Worm (Caenorhabditis elegans) whole organism, L1 larva: ENCODE measurements around the gene str-43.
"Not testable (repeated sequence)": the region's sequence is repeated elsewhere in the genome, so short reads cannot be mapped to it uniquely, and the experiment has no call there.

ENCODE experiments used
- C04F5.9 ChIP-seq: sonication (generic microtip); optimal IDR thresholded peaks from 2 replicates; lab custom pipeline; 2016; ENCODE audit warnings: missing genetic modification characterization, missing compliant biosample characterization
- C16A3.4 ChIP-seq: fragments of 150-350 bp; optimal IDR thresholded peaks from 2 replicates; lab custom pipeline; 2014; ENCODE audit warnings: missing biosample characterization, missing genetic modification characterization
- aha-1 ChIP-seq: fragments of 150-350 bp; optimal IDR thresholded peaks from 2 replicates; lab custom pipeline; 2014; ENCODE audit warnings: missing biosample characterization, missing genetic modification characterization
- alr-1 ChIP-seq: fragments of 200-800 bp; sonication (Bioruptor generic); optimal IDR thresholded peaks from 2 replicates; lab custom pipeline; 2018; ENCODE audit warnings: borderline replicate concordance, mild to moderate bottlenecking, missing genetic modification characterization, missing compliant biosample characterization
- blmp-1 ChIP-seq: fragments of 150-350 bp; optimal IDR thresholded peaks from 2 replicates; lab custom pipeline; 2014; ENCODE audit warnings: missing biosample characterization, missing genetic modification characterization
- ceh-88 ChIP-seq: fragments of 200-800 bp; sonication (Bioruptor generic); IDR thresholded peaks from 2 replicates; pipeline ENCODE4 v1.3.6; 2022; ENCODE audit warnings: missing genetic modification characterization, missing compliant biosample characterization
- ceh-90 ChIP-seq: sonication (generic microtip); optimal IDR thresholded peaks from 2 replicates; lab custom pipeline; 2016; ENCODE audit warnings: missing genetic modification characterization, missing compliant biosample characterization
- fos-1 ChIP-seq: fragments of 150-350 bp; optimal IDR thresholded peaks from 2 replicates; lab custom pipeline; 2014; ENCODE audit warnings: missing biosample characterization, missing genetic modification characterization
- hlh-4 ChIP-seq: sonication (generic microtip); optimal IDR thresholded peaks from 2 replicates; lab custom pipeline; 2016; ENCODE audit warnings: mild to moderate bottlenecking, missing genetic modification characterization, missing compliant biosample characterization
- hpl-2 ChIP-seq: fragments of 150-350 bp; optimal IDR thresholded peaks from 2 replicates; lab custom pipeline; 2014; ENCODE audit warnings: missing biosample characterization, missing genetic modification reagents, missing genetic modification characterization
- irx-1 ChIP-seq: sonication (generic microtip); optimal IDR thresholded peaks from 2 replicates; lab custom pipeline; 2016; ENCODE audit warnings: missing genetic modification characterization, missing compliant biosample characterization
- isw-1 ChIP-seq: fragments of 200-800 bp; sonication (Bioruptor generic); IDR thresholded peaks from 2 replicates; pipeline ENCODE4 v1.3.6; 2022; ENCODE audit warnings: missing genetic modification characterization, missing compliant biosample characterization
- jun-1 ChIP-seq: fragments of 150-350 bp; optimal IDR thresholded peaks from 2 replicates; lab custom pipeline; 2014; ENCODE audit warnings: missing biosample characterization, missing genetic modification reagents, missing genetic modification characterization
- lin-13 ChIP-seq: fragments of 150-350 bp; optimal IDR thresholded peaks from 2 replicates; lab custom pipeline; 2014; ENCODE audit warnings: missing biosample characterization, missing genetic modification reagents, missing genetic modification characterization
- lin-35 ChIP-seq, 2 experiments: fragments of 150-350 bp; optimal IDR thresholded peaks; 2 replicates each; lab custom pipeline; 2014; ENCODE audit warnings: missing biosample characterization in 2 of 2, missing genetic modification characterization in 2 of 2, missing genetic modification reagents in 2 of 2
- lir-3 ChIP-seq: sonication (generic microtip); optimal IDR thresholded peaks from 2 replicates; lab custom pipeline; 2016; ENCODE audit warnings: mild to moderate bottlenecking, missing genetic modification characterization, moderate library complexity, missing compliant biosample characterization; ENCODE audit not compliant: poor library complexity
- lsy-2 ChIP-seq, 2 experiments: fragments of 150-350 bp; optimal IDR thresholded peaks; 2 replicates each; lab custom pipeline; 2014; ENCODE audit warnings: missing biosample characterization in 2 of 2, missing genetic modification characterization in 2 of 2
- mab-9 ChIP-seq: fragments of 200-800 bp; sonication (Bioruptor generic); IDR thresholded peaks from 2 replicates; pipeline ENCODE4 v1.3.6; 2022; ENCODE audit warnings: missing genetic modification reagents, missing genetic modification characterization, missing compliant biosample characterization
- mep-1 ChIP-seq: fragments of 150-350 bp; optimal IDR thresholded peaks from 2 replicates; lab custom pipeline; 2014; ENCODE audit warnings: missing biosample characterization, missing genetic modification characterization
- nhr-20 ChIP-seq: sonication (generic microtip); optimal IDR thresholded peaks from 2 replicates; lab custom pipeline; 2016; ENCODE audit warnings: mild to moderate bottlenecking, missing genetic modification characterization, missing compliant biosample characterization
- nhr-28 ChIP-seq: fragments of 150-350 bp; optimal IDR thresholded peaks from 2 replicates; lab custom pipeline; 2014; ENCODE audit warnings: missing biosample characterization, missing genetic modification characterization
- nhr-47 ChIP-seq: sonication (generic microtip); optimal IDR thresholded peaks from 2 replicates; lab custom pipeline; 2016; ENCODE audit warnings: mild to moderate bottlenecking, missing genetic modification characterization, moderate library complexity, missing compliant biosample characterization
- nhr-76 ChIP-seq: sonication (generic microtip); optimal IDR thresholded peaks from 2 replicates; lab custom pipeline; 2017; ENCODE audit warnings: missing biosample characterization, missing genetic modification characterization
- nhr-77 ChIP-seq: fragments of 150-350 bp; optimal IDR thresholded peaks from 2 replicates; lab custom pipeline; 2014; ENCODE audit warnings: missing biosample characterization, missing genetic modification characterization
- nhr-90 ChIP-seq: sonication (generic microtip); optimal IDR thresholded peaks from 2 replicates; lab custom pipeline; 2016; ENCODE audit warnings: mild to moderate bottlenecking, missing genetic modification characterization, missing compliant biosample characterization; ENCODE audit not compliant: poor library complexity
- pqm-1 ChIP-seq: sonication (generic microtip); optimal IDR thresholded peaks from 3 replicates; lab custom pipeline; 2017; ENCODE audit warnings: missing biosample characterization, missing genetic modification characterization
- snpc-4 ChIP-seq: fragments of 150-350 bp; optimal IDR thresholded peaks from 2 replicates; lab custom pipeline; 2014; ENCODE audit warnings: missing biosample characterization, missing genetic modification characterization
- sox-4 ChIP-seq: sonication (generic microtip); optimal IDR thresholded peaks from 2 replicates; lab custom pipeline; 2016; ENCODE audit warnings: missing genetic modification characterization, missing compliant biosample characterization
- sup-37 ChIP-seq: fragments of 200-800 bp; sonication (Bioruptor generic); optimal IDR thresholded peaks from 2 replicates; lab custom pipeline; 2018; ENCODE audit warnings: mild to moderate bottlenecking, missing genetic modification characterization, missing compliant biosample characterization
- swsn-7 ChIP-seq: sonication (generic microtip); optimal IDR thresholded peaks from 2 replicates; lab custom pipeline; 2016; ENCODE audit warnings: missing genetic modification characterization, missing compliant biosample characterization
- unc-62 ChIP-seq: fragments of 150-350 bp; optimal IDR thresholded peaks from 2 replicates; lab custom pipeline; 2014; ENCODE audit warnings: missing biosample characterization, missing genetic modification reagents, missing genetic modification characterization
- unc-98 ChIP-seq: fragments of 200-800 bp; sonication (Bioruptor generic); IDR thresholded peaks from 2 replicates; pipeline ENCODE4 v1.3.6; 2022; ENCODE audit warnings: missing genetic modification characterization, missing compliant biosample characterization
- vab-15 ChIP-seq: sonication (generic microtip); optimal IDR thresholded peaks from 2 replicates; lab custom pipeline; 2017; ENCODE audit warnings: missing genotype, mild to moderate bottlenecking, missing genetic modification characterization, missing compliant biosample characterization
- zag-1 ChIP-seq: fragments of 150-350 bp; optimal IDR thresholded peaks from 2 replicates; lab custom pipeline; 2014; ENCODE audit warnings: missing biosample characterization, missing genetic modification characterization
- zip-4 ChIP-seq: fragments of 200-800 bp; sonication (Bioruptor generic); optimal IDR thresholded peaks from 2 replicates; lab custom pipeline; 2018; ENCODE audit warnings: mild to moderate bottlenecking, missing genetic modification characterization, moderate library complexity, missing compliant biosample characterization

The str-43 gene

DNA sequence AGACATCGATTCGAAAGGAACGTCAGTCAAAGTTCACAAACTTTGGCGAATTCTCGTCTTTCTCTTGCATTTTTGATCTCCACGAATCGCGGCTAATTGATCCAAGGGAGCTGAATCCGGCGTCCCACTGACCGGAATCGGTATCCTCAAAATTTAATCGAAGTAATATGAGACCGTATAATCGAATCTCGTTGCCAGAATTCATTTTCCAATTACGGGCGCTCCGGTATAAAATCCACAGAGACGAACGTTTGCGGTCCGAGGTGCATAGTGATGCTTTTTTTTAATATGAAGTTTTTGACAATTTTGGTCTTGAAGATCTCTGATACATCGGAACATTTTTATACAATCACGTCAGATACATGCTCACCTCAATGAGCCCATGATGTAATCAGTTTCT lies 5.7 kb upstream of the str-43 start:
- TF ChIP-seq mab-9 (GFP tag; lab: Robert Waterston, UW) (no peak), zag-1 (tag; lab: Kevin White, UChicago) (no peak), hpl-2 (no peak), fos-1 (tag; lab: Kevin White, UChicago) (no peak), nhr-76 (tag; lab: Kevin White, UChicago) (no peak), nhr-90 (tag; lab: Kevin White, UChicago) (no peak), lin-35 (GFP tag; optimal IDR thresholded peaks at IDR 0.05; lab: Kevin White, UChicago) (no peak)

DNA sequence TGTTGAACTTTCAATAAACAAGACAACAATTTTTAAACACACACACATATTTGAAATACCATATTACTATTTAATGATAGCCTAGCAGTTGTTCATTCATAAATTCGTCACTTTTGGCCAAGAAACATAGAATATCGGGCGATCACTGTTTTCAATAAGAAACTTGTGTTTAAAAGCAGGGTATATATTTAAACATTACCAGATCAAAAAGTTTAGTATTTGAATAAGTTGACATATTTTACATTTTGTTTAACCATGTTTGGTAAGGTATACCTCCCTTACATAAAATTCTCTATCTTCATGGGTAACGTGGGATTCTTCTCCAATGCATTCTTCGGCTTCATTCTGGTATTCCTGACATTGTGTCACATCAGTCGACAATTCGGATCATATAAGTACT lies 2.8 kb upstream of the str-43 start, which contains the start of gene str-8:
Gene str-8 (plus strand): TSS at position 301 of the 400 bp plus-strand sequence.
- TF ChIP-seq blmp-1; sup-37 (GFP tag; lab: Kevin White, UChicago); lir-3 (tag; lab: Kevin White, UChicago): not testable (repeated sequence)

- not testable (repeated sequence) for TF ChIP-seq lin-13 (GFP tag; lab: Kevin White, UChicago); irx-1; ceh-90 (tag; lab: Kevin White, UChicago)
These were observed 992 bp upstream of the str-43 start, which contains the start of gene str-5 for ce11 chrV:15752941-15753340. Gene str-5, plus strand, starts transcription at chrV:15753241.

DNA sequence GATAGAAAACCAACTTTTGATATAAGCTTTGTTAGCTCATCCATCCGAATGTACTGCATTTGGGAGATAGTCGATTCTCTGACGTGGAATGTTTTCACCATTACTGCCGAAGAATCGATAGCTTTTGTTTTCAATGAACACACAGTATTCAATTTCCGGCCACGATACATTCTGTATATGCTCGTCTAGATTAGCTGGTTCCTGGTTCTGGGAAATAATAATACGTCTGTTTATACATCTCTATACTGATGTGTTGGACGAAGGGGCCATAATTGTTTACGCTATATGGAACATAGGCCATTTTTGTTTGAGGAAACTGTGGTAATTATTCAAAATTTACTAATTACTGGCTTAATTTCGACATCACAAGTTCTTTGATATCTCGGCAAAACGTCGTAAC lies 1.8 kb downstream of the str-43 start, which contains the start of gene str-6:
Gene str-6 (minus strand): TSS at position 101 of the 400 bp plus-strand sequence.
- TF ChIP-seq sox-4 = no peak
- no peak for TF ChIP-seq vab-15 (tag; lab: Kevin White, UChicago)
- TF ChIP-seq jun-1 = no peak
- no peak for TF ChIP-seq C16A3.4 (tag; lab: Kevin White, UChicago)
- no peak for TF ChIP-seq isw-1 (GFP tag; lab: Robert Waterston, UW)
- no peak for TF ChIP-seq nhr-47
- no peak for TF ChIP-seq hlh-4
- no peak for TF ChIP-seq unc-98 (GFP tag; lab: Robert Waterston, UW)
- TF ChIP-seq unc-62 = no peak
- no peak for TF ChIP-seq snpc-4
- no peak for TF ChIP-seq alr-1 (tag; lab: Kevin White, UChicago)

- not testable (repeated sequence) for TF ChIP-seq zag-1 (tag; lab: Kevin White, UChicago); aha-1; swsn-7 (tag; lab: Kevin White, UChicago)
These were observed 3.6 kb downstream of the str-43 start, which contains the start of gene T23D5.8 for ce11 chrV:15748343-15748742. Gene T23D5.8, minus strand, starts transcription at chrV:15748443.

ce11 chrV:15744366-15744765 lies 7.6 kb downstream of the str-43 start, which contains the start of gene str-19:
Gene str-19, minus strand, starts transcription at chrV:15744466.
- TF ChIP-seq nhr-47; nhr-76 (tag; lab: Kevin White, UChicago); pqm-1 (tag; lab: Kevin White, UChicago): not testable (repeated sequence)

DNA sequence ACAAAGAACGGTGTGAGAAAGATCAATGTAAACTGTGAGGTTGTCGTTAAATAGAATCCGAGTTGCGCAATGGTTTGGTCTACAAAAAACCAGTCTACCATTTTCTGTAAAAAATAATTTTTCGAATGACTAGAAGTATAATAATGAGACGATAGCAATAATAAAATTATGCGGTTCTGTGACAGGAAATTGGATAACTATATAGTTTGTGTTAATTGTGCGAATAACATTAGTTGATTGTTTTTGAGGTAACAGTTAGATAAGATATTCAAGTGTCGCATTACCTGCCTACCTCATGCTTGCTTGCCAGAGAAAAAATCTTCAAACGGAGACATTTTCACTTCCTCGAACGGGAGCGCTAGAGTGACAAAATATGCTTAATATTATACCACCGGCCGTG lies 10.1 kb downstream of the str-43 start, which contains the start of gene str-18:
Gene str-18 (minus strand): TSS at position 101 of the 400 bp plus-strand sequence.
- TF ChIP-seq pqm-1 (tag; lab: Kevin White, UChicago) (no peak), hlh-4 (no peak), mep-1 (no peak), nhr-76 (tag; lab: Kevin White, UChicago) (no peak)

DNA sequence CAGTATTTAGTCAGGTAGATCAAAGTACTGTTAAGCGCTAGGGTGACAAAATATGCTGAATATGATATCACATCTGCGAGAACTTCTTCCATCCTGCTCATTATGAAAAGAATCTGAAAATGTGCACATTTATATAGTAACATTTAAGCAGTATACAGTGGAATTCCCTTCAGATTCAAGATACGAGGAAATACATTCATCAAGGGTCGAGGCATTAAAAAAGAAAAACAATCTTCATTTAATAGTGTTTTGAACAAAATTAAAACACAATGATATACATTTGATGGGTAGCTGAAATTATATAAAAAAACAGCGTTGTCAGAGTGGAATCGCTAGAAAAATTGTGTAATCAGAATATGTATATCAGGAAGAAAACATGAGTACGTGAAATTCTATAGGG lies 16.2 kb downstream of the str-43 start, which contains the start of gene str-27:
Gene str-27 (minus strand): TSS at position 101 of the 400 bp plus-strand sequence.
- TF ChIP-seq hpl-2 = no peak
- no peak for TF ChIP-seq ceh-88 (GFP tag; lab: Robert Waterston, UW)
- no peak for TF ChIP-seq lsy-2 (tag; optimal IDR thresholded peaks at IDR 0.05; lab: Kevin White, UChicago)
- no peak for TF ChIP-seq lir-3 (tag; lab: Kevin White, UChicago)
- no peak for TF ChIP-seq nhr-20 (tag; lab: Kevin White, UChicago)
- no peak for TF ChIP-seq zip-4 (GFP tag; lab: Kevin White, UChicago)
- TF ChIP-seq ceh-90 (tag; lab: Kevin White, UChicago) = no peak
- TF ChIP-seq nhr-77 (tag; lab: Kevin White, UChicago) = no peak
- TF ChIP-seq nhr-28 = no peak
- no peak for TF ChIP-seq C04F5.9 (tag; lab: Kevin White, UChicago)
- TF ChIP-seq, all 84 proteins: peak for 0
